Worm (Caenorhabditis elegans) whole organism, L4/young adult: Measurements from ENCODE around the gene F01D5.1.

Experiments
- W03F9.2 ChIP-seq: fragments of 150-350 bp; optimal IDR thresholded peaks from 2 replicates; lab custom pipeline; 2014; ENCODE audit warnings: missing biosample characterization, missing genetic modification characterization
- dao-5 ChIP-seq: sonication (generic microtip); optimal IDR thresholded peaks from 2 replicates; lab custom pipeline; 2016; ENCODE audit warnings: missing genotype, missing genetic modification characterization, moderate library complexity, missing compliant biosample characterization

ce11 chrII:13997477-13997876, at the start of gene F01D5.1:
- no peak for TF ChIP-seq W03F9.2
- no peak for TF ChIP-seq dao-5
